Worm (Caenorhabditis elegans): Measurements from ENCODE around the gene F48F7.5.
A peak's percentile ranks its signal among the peaks of the same experiment; 100 is the strongest.

F48F7.5 gene

DNA sequence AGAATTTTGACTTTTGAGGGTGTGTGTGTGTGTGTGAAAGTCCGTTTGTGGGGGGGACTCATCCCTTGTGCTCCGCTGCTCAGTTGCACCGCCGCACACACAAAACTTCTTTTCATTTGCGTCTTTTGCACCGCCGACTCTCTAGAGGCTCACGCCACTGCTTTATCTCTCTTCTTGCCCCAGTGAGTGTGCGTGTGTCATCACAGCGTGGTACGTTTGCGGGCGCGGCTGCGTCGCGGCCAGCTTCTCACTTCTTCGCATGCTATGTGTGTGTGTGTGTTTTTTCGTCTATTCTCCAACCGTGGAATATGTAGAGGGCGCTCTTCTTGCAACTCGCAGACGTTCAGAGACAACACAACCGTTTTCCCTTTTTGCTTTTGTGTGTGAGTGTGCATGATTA, 29.9 kb upstream of the F48F7.5 start:
- TF ChIP-seq nhr-19 (GFP tag; conservative IDR thresholded peaks at IDR 0.05) (peak; percentile 46), ztf-11 (tag; optimal IDR thresholded peaks at IDR 0.05) (no peak), dsc-1 (tag; optimal IDR thresholded peaks at IDR 0.05) (peak; percentile 54), dpl-1 (GFP tag; optimal IDR thresholded peaks at IDR 0.05) (peak in 1 of 3 experiments; percentile 26), unc-86 (tag; optimal IDR thresholded peaks at IDR 0.05) (peak; percentile 27), lin-14 (GFP tag; optimal IDR thresholded peaks at IDR 0.05) (peak; percentile 87), snpc-4 (tag; optimal IDR thresholded peaks at IDR 0.05) (peak; percentile 81), mep-1 (tag; optimal IDR thresholded peaks at IDR 0.05) (peak; percentile 19), mab-9 (GFP tag; IDR thresholded peaks at IDR 0.05) (peak; percentile 69), nhr-84 (tag; optimal IDR thresholded peaks at IDR 0.05) (no peak), tbx-2 (tag; optimal IDR thresholded peaks at IDR 0.05) (peak; percentile 52), nhr-20 (tag; optimal IDR thresholded peaks at IDR 0.05) (peak; percentile 17), mdl-1 (tag; optimal IDR thresholded peaks at IDR 0.05) (peak in 1 of 2 experiments; percentile 47), skn-1 (tag; optimal IDR thresholded peaks at IDR 0.05) (peak; percentile 38), snu-23 (GFP tag; optimal IDR thresholded peaks at IDR 0.05) (peak; percentile 62), rnt-1 (tag; optimal IDR thresholded peaks at IDR 0.05) (peak; percentile 57), fkh-10 (GFP tag; optimal IDR thresholded peaks at IDR 0.05) (peak; percentile 83), isw-1 (GFP tag; IDR thresholded peaks at IDR 0.05) (0 out of 2 replicates have a peak, but pooled peaks have one; percentile 14), nhr-71 (tag; optimal IDR thresholded peaks at IDR 0.05) (peak; percentile 73), swsn-7 (tag; optimal IDR thresholded peaks at IDR 0.05) (peak; percentile 54), xbp-1 (tag; optimal IDR thresholded peaks at IDR 0.05) (peak; percentile 26), unc-98 (GFP tag; IDR thresholded peaks at IDR 0.05) (no peak), aha-1 (tag; optimal IDR thresholded peaks at IDR 0.05) (no peak), pax-3 (tag; optimal IDR thresholded peaks at IDR 0.05) (no peak), aly-2 (tag; optimal IDR thresholded peaks at IDR 0.05) (no peak), ceh-82 (tag; optimal IDR thresholded peaks at IDR 0.05) (peak; percentile 40 to 87 (median 66)), lsy-2 (tag; optimal IDR thresholded peaks at IDR 0.05) (peak in 1 of 2 experiments; percentile 56), C16A3.4 (tag; optimal IDR thresholded peaks at IDR 0.05) (peak; percentile 24), efl-1 (optimal IDR thresholded peaks at IDR 0.05) (peak in 1 of 2 experiments; percentile 3), efl-1 (GFP tag; optimal IDR thresholded peaks at IDR 0.05 in 1 of 2) (no peak), ceh-8 (GFP tag; optimal IDR thresholded peaks at IDR 0.05) (peak; percentile 67), blmp-1 (tag; optimal IDR thresholded peaks at IDR 0.05) (no peak), fkh-8 (tag; optimal IDR thresholded peaks at IDR 0.05) (peak; percentile 82), fkh-4 (tag; optimal IDR thresholded peaks at IDR 0.05; ENCODE audit: borderline replicate concordance) (no peak), jun-1 (tag; optimal IDR thresholded peaks at IDR 0.05) (no peak), nhr-47 (tag; optimal IDR thresholded peaks at IDR 0.05) (peak; percentile 58), lin-35 (GFP tag; optimal IDR thresholded peaks at IDR 0.05) (peak; percentile 23 to 38), zag-1 (tag; optimal IDR thresholded peaks at IDR 0.05) (no peak)

DNA sequence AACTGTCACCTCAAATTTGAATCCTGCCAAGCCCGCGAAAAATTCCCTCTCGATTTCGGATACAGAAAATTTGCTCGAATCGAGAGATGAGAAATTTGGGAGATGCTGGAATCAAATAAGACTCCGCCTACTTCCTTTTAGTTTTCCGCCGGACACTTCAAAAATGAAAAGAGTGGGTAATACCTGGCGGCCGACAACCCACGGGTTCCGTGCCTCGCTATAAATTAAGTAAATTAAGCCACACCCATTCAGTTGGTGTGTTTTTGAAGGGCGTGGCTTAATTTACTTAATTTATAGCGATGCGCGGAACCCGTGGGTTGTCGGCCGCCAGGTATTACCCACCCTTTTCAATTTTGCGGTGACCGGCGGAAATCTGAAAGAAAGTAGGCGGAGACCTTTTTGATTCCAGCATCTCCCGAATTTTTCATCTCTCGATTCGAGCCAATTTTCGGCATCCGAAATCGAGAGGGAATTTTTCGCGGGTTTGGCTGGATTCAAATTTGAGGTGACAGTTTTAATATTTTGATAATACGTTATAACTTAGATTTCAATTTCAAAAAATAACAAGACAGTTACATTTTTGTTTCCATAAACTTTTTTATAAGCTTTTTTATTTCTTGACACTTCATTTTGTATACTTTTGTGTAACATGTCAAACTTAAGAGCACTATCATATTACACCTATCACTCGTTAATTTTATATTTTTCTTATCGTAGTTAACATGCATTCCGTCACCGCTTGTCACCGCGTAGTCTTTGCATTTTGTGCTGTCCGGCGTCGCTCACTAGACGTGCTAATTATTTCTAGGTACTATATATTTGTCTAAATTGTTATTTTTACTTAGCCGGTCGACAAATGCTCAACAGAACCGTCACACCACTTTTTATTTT, 28.5 kb upstream of the F48F7.5 start:
- TF ChIP-seq nhr-19 (GFP tag; conservative IDR thresholded peaks at IDR 0.05) (no peak), ama-1 (optimal IDR thresholded peaks at IDR 0.05) (no peak), elt-2 (tag; optimal IDR thresholded peaks at IDR 0.05) (peak; percentile 25), hlh-17 (GFP tag; optimal IDR thresholded peaks at IDR 0.05; ENCODE audit: borderline replicate concordance) (no peak), sptf-1 (tag; optimal IDR thresholded peaks at IDR 0.05) (no peak), nhr-85 (tag) (no peak), pag-3 (tag; optimal IDR thresholded peaks at IDR 0.05; ENCODE audit: borderline replicate concordance, insufficient read depth) (no peak), tbx-2 (tag; optimal IDR thresholded peaks at IDR 0.05) (no peak)

Measured in whole organism, L1 larva.